Fruit fly (Drosophila melanogaster): ENCODE results near the gene CG3638.

CG3638 gene

DNA sequence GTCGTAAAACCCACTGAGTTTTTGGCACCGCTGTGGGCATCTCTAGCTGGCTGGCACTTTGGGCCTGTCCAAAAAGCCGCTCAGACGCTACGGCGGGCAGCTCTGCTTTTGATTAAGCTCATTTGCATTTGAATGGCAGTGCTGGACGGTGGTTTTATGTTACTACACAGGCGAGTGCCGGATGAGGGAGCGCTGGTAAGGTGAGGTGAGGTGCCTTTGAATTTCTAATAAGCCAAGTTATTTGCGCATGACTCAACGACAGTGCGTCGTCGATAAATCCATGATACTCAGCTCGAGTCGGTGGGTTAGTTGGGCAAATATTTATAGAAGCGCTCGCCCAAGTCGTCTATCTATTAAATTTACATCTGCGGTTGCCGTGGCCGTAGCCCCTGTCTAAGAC, 47.8 kb upstream of the CG3638 start (continued):
- TF ChIP-seq h (optimal IDR thresholded peaks at IDR 0.05), result no peak
- no peak for TF ChIP-seq Hr78 (GFP tag; optimal IDR thresholded peaks at IDR 0.05)
- no peak for TF ChIP-seq toy (GFP tag; IDR thresholded peaks at IDR 0.05)
- TF ChIP-seq CG15011 (GFP tag; optimal IDR thresholded peaks at IDR 0.05), result no peak
- no peak for TF ChIP-seq cato (GFP tag; optimal IDR thresholded peaks at IDR 0.05; ENCODE audit: borderline replicate concordance)
- no peak for TF ChIP-seq wek (GFP tag; optimal IDR thresholded peaks at IDR 0.05)
- no peak for TF ChIP-seq bowl (GFP tag; IDR thresholded peaks at IDR 0.05)
- TF ChIP-seq nerfin-2 (GFP tag; IDR thresholded peaks at IDR 0.05; ENCODE audit: partially characterized antibody), result no peak
- no peak for TF ChIP-seq stwl (tag; optimal IDR thresholded peaks at IDR 0.05)
- TF ChIP-seq crp (GFP tag; optimal IDR thresholded peaks at IDR 0.05), result no peak
- no peak for TF ChIP-seq HLH4C (GFP tag; IDR thresholded peaks at IDR 0.05; ENCODE audit: partially characterized antibody)
- no peak for TF ChIP-seq Lhr (GFP tag; optimal IDR thresholded peaks at IDR 0.05)
- TF ChIP-seq CG11456 (GFP tag; IDR thresholded peaks at IDR 0.05), result no peak
- TF ChIP-seq Med (GFP tag), result peak; percentile 50
- TF ChIP-seq CG10565 (GFP tag; optimal IDR thresholded peaks at IDR 0.05), result no peak
- no peak for TF ChIP-seq unc-4 (GFP tag; IDR thresholded peaks at IDR 0.05; ENCODE audit: partially characterized antibody)
- TF ChIP-seq CG18476 (GFP tag; optimal IDR thresholded peaks at IDR 0.05), result no peak
- no peak for TF ChIP-seq CG10321 (GFP tag; IDR thresholded peaks at IDR 0.05)
- no peak for TF ChIP-seq Hr51 (GFP tag; optimal IDR thresholded peaks at IDR 0.05)
- TF ChIP-seq Atf6 (GFP tag; IDR thresholded peaks at IDR 0.05), result no peak

dm6 chrX:1282953-1283568, 46.6 kb upstream of the CG3638 start:
- TF ChIP-seq GATAe (GFP tag; conservative IDR thresholded peaks at IDR 0.05) (peak; percentile 51; the same call in 1 of the 2 replicates), Nf-YB (GFP tag; optimal IDR thresholded peaks at IDR 0.05) (peak; percentile 91), Nf-YC (tag; optimal IDR thresholded peaks at IDR 0.05) (peak; percentile 90), Deaf1 (tag; optimal IDR thresholded peaks at IDR 0.05) (peak; percentile 72), exex (tag; optimal IDR thresholded peaks at IDR 0.05) (peak; percentile 88), CG12104 (GFP tag; optimal IDR thresholded peaks at IDR 0.05) (no peak), CG12744 (GFP tag; optimal IDR thresholded peaks at IDR 0.05) (no peak), grn (GFP tag; optimal IDR thresholded peaks at IDR 0.05) (peak; percentile 73), sug (tag; optimal IDR thresholded peaks at IDR 0.05) (peak; percentile 45)

DNA sequence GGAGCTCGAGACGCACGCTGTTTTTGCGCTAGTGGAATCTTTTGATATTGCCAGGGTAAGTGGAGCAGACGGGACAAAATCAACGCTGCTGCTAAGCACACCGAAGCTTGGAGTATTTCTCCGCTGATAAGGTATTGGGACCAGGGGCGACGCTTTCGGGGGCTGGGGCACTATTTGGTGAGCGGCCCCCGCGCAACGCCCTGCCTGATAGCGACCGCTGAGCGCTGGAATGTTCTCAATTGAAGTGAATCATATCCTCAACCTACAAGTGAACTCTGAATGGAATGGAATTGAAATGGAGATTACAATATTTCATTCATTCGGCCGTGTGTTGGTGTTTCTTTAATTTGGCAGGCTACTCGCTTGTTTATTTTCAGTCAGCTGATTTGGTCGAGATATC, 45.9 kb upstream of the CG3638 start:
- TF ChIP-seq sd (tag; optimal IDR thresholded peaks at IDR 0.05), result peak; percentile 89
- TF ChIP-seq hbn (GFP tag; IDR thresholded peaks at IDR 0.05; ENCODE audit: partially characterized antibody), result no peak
- peak; percentile 27 for TF ChIP-seq sug (tag; optimal IDR thresholded peaks at IDR 0.05)
- TF ChIP-seq hth (optimal IDR thresholded peaks at IDR 0.05), result no peak
- TF ChIP-seq kay (GFP tag; optimal IDR thresholded peaks at IDR 0.05), result peak; percentile 35
- no peak for TF ChIP-seq CG5245 (GFP tag; optimal IDR thresholded peaks at IDR 0.05)
- TF ChIP-seq GATAe (GFP tag; conservative IDR thresholded peaks at IDR 0.05), result peak; percentile 35
- no peak for TF ChIP-seq CG7928 (GFP tag; optimal IDR thresholded peaks at IDR 0.05)
- TF ChIP-seq CG34376 (GFP tag; optimal IDR thresholded peaks at IDR 0.05), result peak; percentile 36
- no peak for TF ChIP-seq CG15601 (tag; optimal IDR thresholded peaks at IDR 0.05)
- 0 out of 2 replicates have a peak, but pooled peaks have one; percentile 25 for TF ChIP-seq NFAT (GFP tag; IDR thresholded peaks at IDR 0.05)
- no peak for TF ChIP-seq CG4820 (GFP tag; optimal IDR thresholded peaks at IDR 0.05)
- TF ChIP-seq CG10543 (GFP tag; optimal IDR thresholded peaks at IDR 0.05), result peak; percentile 26
- no peak for TF ChIP-seq dpn (GFP tag; optimal IDR thresholded peaks at IDR 0.05)
- no peak for TF ChIP-seq eyg (GFP tag; optimal IDR thresholded peaks at IDR 0.05)
- TF ChIP-seq CG2129 (GFP tag; IDR thresholded peaks at IDR 0.05; ENCODE audit: partially characterized antibody), result no peak
- TF ChIP-seq toy (GFP tag; IDR thresholded peaks at IDR 0.05), result no peak
- TF ChIP-seq nom (GFP tag; optimal IDR thresholded peaks at IDR 0.05), result no peak
- TF ChIP-seq Adf1 (GFP tag; IDR thresholded peaks at IDR 0.05), result peak; percentile 42
- no peak for TF ChIP-seq CG6689 (GFP tag; IDR thresholded peaks at IDR 0.05)
- TF ChIP-seq CG2199 (GFP tag; IDR thresholded peaks at IDR 0.05), result no peak
- TF ChIP-seq abd-A (tag; optimal IDR thresholded peaks at IDR 0.05), result no peak

All from whole organism, embryonic.